Fruit fly (Drosophila melanogaster) whole organism, prepupa: ENCODE results near the gene Bub1.

Experiments used
- Hr38 ChIP-seq: sonication (Bioruptor generic); optimal IDR thresholded peaks from 2 replicates; lab custom pipeline; 2016; ENCODE audit warnings: missing biosample characterization, missing genetic modification characterization
- Hr39 ChIP-seq: fragments of 200-800 bp; sonication (Bioruptor generic); optimal IDR thresholded peaks from 2 replicates; lab custom pipeline; 2016; ENCODE audit warnings: missing biosample characterization, missing genetic modification characterization
- Lpt ChIP-seq: fragments of 200-800 bp; sonication (Bioruptor generic); optimal IDR thresholded peaks from 3 replicates; lab custom pipeline; 2016; ENCODE audit warnings: missing biosample characterization, missing genetic modification characterization
- Met ChIP-seq: fragments of 200-800 bp; sonication (Bioruptor generic); optimal IDR thresholded peaks from 3 replicates; lab custom pipeline; 2016; ENCODE audit warnings: missing biosample characterization, missing genetic modification characterization
- dsx ChIP-seq: fragments of 200-800 bp; optimal IDR thresholded peaks from 3 replicates; lab custom pipeline; 2019; ENCODE audit warnings: missing biosample characterization, mild to moderate bottlenecking, missing genetic modification characterization, moderate library complexity; ENCODE audit not compliant: poor library complexity, severe bottlenecking
- pdm3 ChIP-seq: fragments of 200-800 bp; sonication (Bioruptor generic); optimal IDR thresholded peaks from 3 replicates; lab custom pipeline; 2016; ENCODE audit warnings: missing biosample characterization, missing genetic modification characterization

DNA sequence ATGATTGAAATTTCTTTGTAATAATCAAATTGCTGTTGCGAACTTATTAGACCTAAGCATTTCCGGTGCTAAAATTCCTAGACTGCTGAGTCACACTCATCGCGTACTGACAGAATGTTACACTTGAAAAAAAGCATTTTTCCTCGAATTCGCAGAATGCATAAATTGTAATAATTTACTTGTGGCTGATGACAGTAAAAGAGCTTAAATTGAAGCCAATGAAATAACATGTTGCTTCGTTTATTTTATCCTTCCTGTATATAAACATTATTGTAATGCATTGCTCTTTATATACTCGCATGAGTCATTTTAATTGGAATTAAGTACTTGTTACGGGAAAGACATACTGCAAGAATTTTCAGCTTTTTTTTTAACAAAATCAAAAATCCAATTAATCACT is 11.9 kb downstream of the Bub1 start:
- TF ChIP-seq pdm3 (peak; percentile 10), Lpt (GFP tag; lab: Kevin White, UChicago) (no peak), Hr38 (GFP tag; lab: Kevin White, UChicago) (no peak), dsx (GFP tag; lab: Kevin White, UChicago) (no peak), Hr39 (peak; percentile 35), Met (GFP tag; lab: Kevin White, UChicago) (no peak)
